Worm (Caenorhabditis elegans) whole organism, mixed stage, embryonic: ENCODE results near the gene gly-11.

Experiments
- blmp-1 ChIP-seq: fragments of 150-350 bp; optimal IDR thresholded peaks from 2 replicates; lab custom pipeline; 2014; ENCODE audit warnings: missing biosample characterization, missing genetic modification characterization
- ceh-39 ChIP-seq: fragments of 150-350 bp; optimal IDR thresholded peaks from 2 replicates; lab custom pipeline; 2014; ENCODE audit warnings: missing biosample characterization, missing genetic modification characterization
- lin-13 ChIP-seq: fragments of 150-350 bp; optimal IDR thresholded peaks from 2 replicates; lab custom pipeline; 2014; ENCODE audit warnings: missing biosample characterization, missing genetic modification characterization
- lsy-2 ChIP-seq: fragments of 150-350 bp; optimal IDR thresholded peaks from 2 replicates; lab custom pipeline; 2014; ENCODE audit warnings: missing biosample characterization, missing genetic modification characterization
- mls-2 ChIP-seq: sonication (generic microtip); optimal IDR thresholded peaks from 2 replicates; lab custom pipeline; 2016; ENCODE audit warnings: mild to moderate bottlenecking, missing genetic modification characterization, moderate library complexity, missing compliant biosample characterization
- nhr-12 ChIP-seq: fragments of 150-350 bp; optimal IDR thresholded peaks from 2 replicates; lab custom pipeline; 2014; ENCODE audit warnings: missing biosample characterization, missing genetic modification characterization
- nhr-237 ChIP-seq: fragments of 150-350 bp; optimal IDR thresholded peaks from 2 replicates; lab custom pipeline; 2014; ENCODE audit warnings: missing biosample characterization, missing genetic modification characterization
- pha-4 ChIP-seq: fragments of 150-350 bp; optimal IDR thresholded peaks from 2 replicates; lab custom pipeline; 2018; ENCODE audit warnings: missing biosample characterization, missing genetic modification reagents, missing genetic modification characterization
- sptf-1 ChIP-seq: sonication (generic microtip); optimal IDR thresholded peaks from 2 replicates; lab custom pipeline; 2017; ENCODE audit warnings: mild to moderate bottlenecking, missing genetic modification characterization, moderate library complexity, missing compliant biosample characterization
- tbx-8 ChIP-seq: fragments of 200-800 bp; sonication (Bioruptor generic); optimal IDR thresholded peaks from 2 replicates; lab custom pipeline; 2018; ENCODE audit warnings: mild to moderate bottlenecking, missing genetic modification characterization, moderate library complexity, missing compliant biosample characterization
- unc-62 ChIP-seq: fragments of 150-350 bp; optimal IDR thresholded peaks from 2 replicates; lab custom pipeline; 2014; ENCODE audit warnings: missing biosample characterization, missing genetic modification reagents, missing genetic modification characterization
- ztf-11 ChIP-seq: fragments of 150-350 bp; optimal IDR thresholded peaks from 2 replicates; lab custom pipeline; 2014; ENCODE audit warnings: missing biosample characterization, missing genetic modification characterization

ce11 chrIII:12167030-12167429, 10.0 kb downstream of the gly-11 start:
- TF ChIP-seq pha-4 (tag; lab: Kevin White, UChicago): no peak
- TF ChIP-seq mls-2 (tag; lab: Kevin White, UChicago): no peak
- TF ChIP-seq unc-62 (GFP tag; lab: Kevin White, UChicago): no peak
- TF ChIP-seq blmp-1 (tag; lab: Kevin White, UChicago): no peak
- no peak for TF ChIP-seq lin-13
- no peak for TF ChIP-seq ceh-39 (tag; lab: Kevin White, UChicago)
- no peak for TF ChIP-seq lsy-2 (tag; lab: Kevin White, UChicago)
- no peak for TF ChIP-seq ztf-11
- TF ChIP-seq sptf-1 (tag; lab: Kevin White, UChicago): no peak
- no peak for TF ChIP-seq nhr-237 (tag; lab: Kevin White, UChicago)
- TF ChIP-seq tbx-8 (GFP tag; lab: Kevin White, UChicago): no peak
- no peak for TF ChIP-seq nhr-12 (tag; lab: Kevin White, UChicago)
